Worm (Caenorhabditis elegans) whole organism, young adult: ENCODE data around the gene Y41C4A.22.

Experiments
- B0336.3 ChIP-seq: fragments of 200-800 bp; sonication (Bioruptor generic); IDR thresholded peaks from 2 replicates; pipeline ENCODE4 v1.3.6; 2022; ENCODE audit warnings: missing genetic modification characterization, missing compliant biosample characterization
- F39B2.1 ChIP-seq: fragments of 200-800 bp; sonication (Bioruptor generic); IDR thresholded peaks from 2 replicates; pipeline ENCODE4 v1.3.6; 2022; ENCODE audit warnings: missing genetic modification reagents, missing genetic modification characterization, missing compliant biosample characterization
- F49E8.2 ChIP-seq: sonication (generic microtip); optimal IDR thresholded peaks from 3 replicates; lab custom pipeline; 2017; ENCODE audit warnings: missing genetic modification characterization, mild to moderate bottlenecking, missing compliant biosample characterization, antibody characterized with exemption, moderate library complexity; ENCODE audit not compliant: insufficient read depth
- F57C9.4 ChIP-seq: sonication (generic microtip); optimal IDR thresholded peaks from 2 replicates; lab custom pipeline; 2017; ENCODE audit warnings: mild to moderate bottlenecking, missing genetic modification characterization, missing compliant biosample characterization
- K11D2.4 ChIP-seq: fragments of 200-800 bp; sonication (Bioruptor generic); IDR thresholded peaks from 2 replicates; pipeline ENCODE4 v1.3.6; 2022; ENCODE audit warnings: missing genetic modification reagents, missing genetic modification characterization, missing compliant biosample characterization
- ama-1 ChIP-seq, 3 experiments: fragments of 150-350 bp in 1 of 3; sonication (generic microtip) in 2 of 3; optimal IDR thresholded peaks; 2 replicates each; lab custom pipeline; 2014 to 2018; ENCODE audit warnings: missing biosample characterization in 2 of 3, missing genetic modification characterization in 2 of 3, missing genetic modification reagents in 2 of 3
- aptf-2 ChIP-seq: fragments of 200-800 bp; sonication (Bioruptor generic); conservative IDR thresholded peaks from 2 replicates; pipeline ENCODE4 v1.3.6; 2022; ENCODE audit warnings: missing genetic modification reagents, missing genetic modification characterization, missing compliant biosample characterization
- atf-7 ChIP-seq: sonication (generic microtip); optimal IDR thresholded peaks from 2 replicates; lab custom pipeline; 2017; ENCODE audit warnings: mild to moderate bottlenecking, missing genetic modification characterization, missing compliant biosample characterization
- attf-5 ChIP-seq: fragments of 200-800 bp; sonication (Bioruptor generic); optimal IDR thresholded peaks from 2 replicates; lab custom pipeline; 2018; ENCODE audit warnings: mild to moderate bottlenecking, missing genetic modification characterization, missing compliant biosample characterization
- bed-1 ChIP-seq: fragments of 200-800 bp; sonication (Bioruptor generic); IDR thresholded peaks from 2 replicates; pipeline ENCODE4 v1.3.6; 2022; ENCODE audit warnings: missing genetic modification reagents, missing genetic modification characterization, missing compliant biosample characterization
- ceh-100 ChIP-seq: fragments of 200-800 bp; sonication (Bioruptor generic); IDR thresholded peaks from 2 replicates; pipeline ENCODE4 v1.3.6; 2022; ENCODE audit warnings: missing genetic modification reagents, missing genetic modification characterization, missing compliant biosample characterization
- ceh-91 ChIP-seq: fragments of 200-800 bp; sonication (Bioruptor generic); IDR thresholded peaks from 2 replicates; pipeline ENCODE4 v1.3.6; 2022; ENCODE audit warnings: missing genetic modification reagents, missing genetic modification characterization, missing compliant biosample characterization
- chd-7 ChIP-seq: sonication (generic microtip); optimal IDR thresholded peaks from 2 replicates; lab custom pipeline; 2016; ENCODE audit warnings: mild to moderate bottlenecking, missing genetic modification characterization, moderate library complexity, missing compliant biosample characterization
- die-1 ChIP-seq: sonication (generic microtip); optimal IDR thresholded peaks from 2 replicates; lab custom pipeline; 2016; ENCODE audit warnings: missing genotype, mild to moderate bottlenecking, missing genetic modification characterization, missing compliant biosample characterization
- dox-1 ChIP-seq: fragments of 200-800 bp; sonication (Bioruptor generic); IDR thresholded peaks from 2 replicates; pipeline ENCODE4 v1.3.6; 2022; ENCODE audit warnings: missing genetic modification reagents, missing genetic modification characterization, missing compliant biosample characterization
- egl-18 ChIP-seq: fragments of 200-800 bp; sonication (Bioruptor generic); IDR thresholded peaks from 2 replicates; pipeline ENCODE4 v1.3.6; 2022; ENCODE audit warnings: missing genetic modification reagents, missing genetic modification characterization, missing compliant biosample characterization
- ets-4 ChIP-seq: fragments of 200-800 bp; sonication (Bioruptor generic); optimal IDR thresholded peaks from 2 replicates; lab custom pipeline; 2018; ENCODE audit warnings: mild to moderate bottlenecking, missing genetic modification characterization, missing compliant biosample characterization
- fkh-3 ChIP-seq: sonication (generic microtip); optimal IDR thresholded peaks from 2 replicates; lab custom pipeline; 2016; ENCODE audit warnings: mild to moderate bottlenecking, missing genetic modification characterization, missing compliant biosample characterization
- hmg-1.2 ChIP-seq: fragments of 200-800 bp; sonication (Bioruptor generic); IDR thresholded peaks from 2 replicates; pipeline ENCODE4 v1.3.6; 2022; ENCODE audit warnings: missing genetic modification reagents, missing genetic modification characterization, missing compliant biosample characterization
- hsf-1 ChIP-seq: fragments of 200-800 bp; sonication (Bioruptor generic); IDR thresholded peaks from 2 replicates; pipeline ENCODE4 v1.3.6; 2022; ENCODE audit warnings: missing genetic modification reagents, missing genetic modification characterization, missing compliant biosample characterization
- lag-1 ChIP-seq: fragments of 200-800 bp; sonication (Bioruptor generic); IDR thresholded peaks from 2 replicates; pipeline ENCODE4 v1.3.6; 2022; ENCODE audit warnings: missing genetic modification reagents, missing genetic modification characterization, missing compliant biosample characterization
- lin-26 ChIP-seq: fragments of 200-800 bp; sonication (Bioruptor generic); IDR thresholded peaks from 2 replicates; pipeline ENCODE4 v1.3.6; 2022; ENCODE audit warnings: missing genetic modification reagents, missing genetic modification characterization, missing compliant biosample characterization
- lin-40 ChIP-seq: sonication (generic microtip); optimal IDR thresholded peaks from 2 replicates; lab custom pipeline; 2016; ENCODE audit warnings: missing genetic modification characterization, mild to moderate bottlenecking, missing compliant biosample characterization, missing genotype, missing genetic modification reagents
- lin-54 ChIP-seq: fragments of 200-800 bp; sonication (Bioruptor generic); optimal IDR thresholded peaks from 2 replicates; lab custom pipeline; 2018; ENCODE audit warnings: mild to moderate bottlenecking, missing genetic modification characterization, missing compliant biosample characterization
- lsy-27 ChIP-seq: sonication (generic microtip); optimal IDR thresholded peaks from 2 replicates; lab custom pipeline; 2017; ENCODE audit warnings: missing genetic modification characterization, mild to moderate bottlenecking, missing compliant biosample characterization, antibody characterized with exemption, missing genotype, borderline replicate concordance; ENCODE audit not compliant: insufficient read depth
- mes-4 ChIP-seq: sonication (generic microtip); optimal IDR thresholded peaks from 2 replicates; lab custom pipeline; 2016; ENCODE audit warnings: missing genotype, missing genetic modification characterization, missing compliant biosample characterization
- mxl-1 ChIP-seq: sonication (generic microtip); optimal IDR thresholded peaks from 2 replicates; lab custom pipeline; 2016; ENCODE audit warnings: missing genetic modification characterization, missing compliant biosample characterization
- nfya-1 ChIP-seq: sonication (generic microtip); optimal IDR thresholded peaks from 2 replicates; lab custom pipeline; 2017; ENCODE audit warnings: antibody characterized with exemption, missing compliant biosample characterization, missing genetic modification characterization, borderline replicate concordance; ENCODE audit not compliant: insufficient read depth
- nfyb-1 ChIP-seq: fragments of 200-800 bp; sonication (Bioruptor generic); IDR thresholded peaks from 2 replicates; pipeline ENCODE4 v1.3.6; 2022; ENCODE audit warnings: missing genetic modification reagents, missing genetic modification characterization, missing compliant biosample characterization
- nhr-179 ChIP-seq: sonication (generic microtip); optimal IDR thresholded peaks from 2 replicates; lab custom pipeline; 2016; ENCODE audit warnings: mild to moderate bottlenecking, missing genetic modification characterization, missing compliant biosample characterization
- pbrm-1 ChIP-seq: fragments of 200-800 bp; sonication (Bioruptor generic); IDR thresholded peaks from 2 replicates; pipeline ENCODE4 v1.3.6; 2022; ENCODE audit warnings: missing genetic modification reagents, missing genetic modification characterization, missing compliant biosample characterization
- rpc-1 ChIP-seq, 2 experiments: fragments of 150-350 bp in 1 of 2; sonication (generic microtip) in 1 of 2; optimal IDR thresholded peaks; 2 replicates each; lab custom pipeline; 2014 to 2018; ENCODE audit warnings: missing biosample characterization in 1 of 2, missing genetic modification characterization in 1 of 2, missing genetic modification reagents in 1 of 2, missing genotype in 1 of 2
- snpc-3.4 ChIP-seq: sonication (generic microtip); optimal IDR thresholded peaks from 2 replicates; lab custom pipeline; 2017; ENCODE audit warnings: missing genetic modification characterization, mild to moderate bottlenecking, missing compliant biosample characterization, antibody characterized with exemption, moderate library complexity, missing genotype, missing genetic modification reagents
- somi-1 ChIP-seq: fragments of 200-800 bp; sonication (Bioruptor generic); optimal IDR thresholded peaks from 2 replicates; lab custom pipeline; 2018; ENCODE audit warnings: mild to moderate bottlenecking, missing genetic modification characterization, missing compliant biosample characterization
- tbx-9 ChIP-seq: sonication (generic microtip); optimal IDR thresholded peaks from 2 replicates; lab custom pipeline; 2016; ENCODE audit warnings: borderline replicate concordance, missing genetic modification characterization, inconsistent platforms, missing compliant biosample characterization
- tlf-1 ChIP-seq: fragments of 200-800 bp; sonication (Bioruptor generic); optimal IDR thresholded peaks from 2 replicates; lab custom pipeline; 2018; ENCODE audit warnings: mild to moderate bottlenecking, missing genetic modification characterization, missing compliant biosample characterization
- ztf-22 ChIP-seq: fragments of 200-800 bp; sonication (Bioruptor generic); optimal IDR thresholded peaks from 2 replicates; lab custom pipeline; 2018; ENCODE audit warnings: mild to moderate bottlenecking, missing genetic modification characterization, moderate library complexity, missing compliant biosample characterization
- ztf-26 ChIP-seq: sonication (generic microtip); optimal IDR thresholded peaks from 2 replicates; lab custom pipeline; 2017; ENCODE audit warnings: missing genetic modification characterization, missing compliant biosample characterization
- ztf-3 ChIP-seq: fragments of 200-800 bp; sonication (Bioruptor generic); optimal IDR thresholded peaks from 2 replicates; lab custom pipeline; 2018; ENCODE audit warnings: mild to moderate bottlenecking, missing genetic modification characterization, missing compliant biosample characterization

Gene Y41C4A.22

ce11 chrIII:11689303-11689702 lies 5.8 kb upstream of the Y41C4A.22 start (continued):
- TF ChIP-seq nfya-1 (tag; lab: Kevin White, UChicago) = no peak
- no peak for TF ChIP-seq F39B2.1 (GFP tag; lab: Robert Waterston, UW)
- peak; percentile 60 for TF ChIP-seq lin-40 (tag; lab: Kevin White, UChicago)
- peak; percentile 9 for TF ChIP-seq ztf-26 (tag; lab: Kevin White, UChicago)
- no peak for TF ChIP-seq ceh-100 (GFP tag; lab: Robert Waterston, UW)
- peak; percentile 49; the same call in 1 of the 2 replicates for TF ChIP-seq hmg-1.2 (GFP tag; lab: Robert Waterston, UW)
- TF ChIP-seq F49E8.2 (tag; lab: Kevin White, UChicago) = no peak
- no peak for TF ChIP-seq rpc-1 (optimal IDR thresholded peaks at IDR 0.05; lab: Kevin White, UChicago)
- TF ChIP-seq rpc-1 (tag; optimal IDR thresholded peaks at IDR 0.05; lab: Kevin White, UChicago) = no peak
- no peak for TF ChIP-seq die-1 (tag; lab: Kevin White, UChicago)
- TF ChIP-seq dox-1 (GFP tag; lab: Robert Waterston, UW) = peak; percentile 44; the same call in 1 of the 2 replicates
- no peak for TF ChIP-seq mes-4 (tag; lab: Kevin White, UChicago)
- TF ChIP-seq ztf-3 (GFP tag; lab: Kevin White, UChicago) = peak; percentile 59
- no peak for TF ChIP-seq ets-4 (GFP tag; lab: Kevin White, UChicago)
- TF ChIP-seq lsy-27 = no peak
- TF ChIP-seq F57C9.4 (tag; lab: Kevin White, UChicago) = no peak
- no peak for TF ChIP-seq snpc-3.4 (tag; lab: Kevin White, UChicago)
- TF ChIP-seq ztf-22 = peak; percentile 11
- no peak for TF ChIP-seq ama-1 (optimal IDR thresholded peaks at IDR 0.05; lab: Kevin White, UChicago)
- TF ChIP-seq ama-1 (GFP tag; optimal IDR thresholded peaks at IDR 0.05; lab: Kevin White, UChicago) = no peak
- no peak for TF ChIP-seq pbrm-1 (GFP tag; lab: Robert Waterston, UW)
- no peak for TF ChIP-seq ceh-91 (GFP tag; lab: Robert Waterston, UW)
- peak; percentile 27 for TF ChIP-seq somi-1 (GFP tag; lab: Kevin White, UChicago)
- TF ChIP-seq tlf-1 (GFP tag; lab: Kevin White, UChicago) = no peak
- no peak for TF ChIP-seq aptf-2 (GFP tag; lab: Robert Waterston, UW)
- no peak for TF ChIP-seq lag-1 (GFP tag; lab: Robert Waterston, UW)
- peak; percentile 20; the same call in 1 of the 2 replicates for TF ChIP-seq lin-26
- no peak for TF ChIP-seq bed-1 (GFP tag; lab: Robert Waterston, UW)
- 0 out of 2 replicates have a peak, but pooled peaks have one; percentile 14 for TF ChIP-seq B0336.3 (GFP tag; lab: Robert Waterston, UW)
- no peak for TF ChIP-seq mxl-1 (tag; lab: Kevin White, UChicago)
- TF ChIP-seq chd-7 (tag; lab: Kevin White, UChicago) = no peak
- no peak for TF ChIP-seq nhr-179
- peak; percentile 95 for TF ChIP-seq atf-7
- TF ChIP-seq lin-54 (GFP tag; lab: Kevin White, UChicago) = peak; percentile 29
- TF ChIP-seq nfyb-1 (GFP tag; lab: Robert Waterston, UW) = peak; percentile 39; the same call in 1 of the 2 replicates
- no peak for TF ChIP-seq egl-18
- TF ChIP-seq tbx-9 (tag; lab: Kevin White, UChicago) = no peak
- no peak for TF ChIP-seq fkh-3
- peak; percentile 36; the same call in 1 of the 2 replicates for TF ChIP-seq K11D2.4
- no peak for TF ChIP-seq hsf-1 (GFP tag; lab: Robert Waterston, UW)
- TF ChIP-seq attf-5 (GFP tag; lab: Kevin White, UChicago) = peak; percentile 59
- TF ChIP-seq, all 124 proteins: peak for 24
